Worm (Caenorhabditis elegans) whole organism, late embryonic: ENCODE data around the gene pcn-1.

Source experiments
- F13H6.1 ChIP-seq: sonication (generic microtip); optimal IDR thresholded peaks from 2 replicates; lab custom pipeline; 2016; ENCODE audit warnings: missing genetic modification characterization, missing compliant biosample characterization
- T23F11.4 ChIP-seq: fragments of 200-800 bp; sonication (Bioruptor generic); optimal IDR thresholded peaks from 2 replicates; lab custom pipeline; 2018; ENCODE audit warnings: mild to moderate bottlenecking, missing genetic modification characterization, missing compliant biosample characterization
- ceh-24 ChIP-seq: sonication (generic microtip); optimal IDR thresholded peaks from 2 replicates; lab custom pipeline; 2016; ENCODE audit warnings: mild to moderate bottlenecking, missing genetic modification characterization, missing compliant biosample characterization
- ceh-9 ChIP-seq: sonication (generic microtip); optimal IDR thresholded peaks from 2 replicates; lab custom pipeline; 2016; ENCODE audit warnings: mild to moderate bottlenecking, missing genetic modification characterization, inconsistent platforms, missing compliant biosample characterization
- hlh-6 ChIP-seq: sonication (generic microtip); optimal IDR thresholded peaks from 2 replicates; lab custom pipeline; 2016; ENCODE audit warnings: missing genotype, missing genetic modification characterization, missing compliant biosample characterization
- mec-3 ChIP-seq: sonication (generic microtip); optimal IDR thresholded peaks from 2 replicates; lab custom pipeline; 2016; ENCODE audit warnings: borderline replicate concordance, missing genetic modification characterization, missing compliant biosample characterization
- nhr-11 ChIP-seq: fragments of 150-350 bp; optimal IDR thresholded peaks from 2 replicates; lab custom pipeline; 2014; ENCODE audit warnings: missing biosample characterization, missing genetic modification characterization
- pha-2 ChIP-seq: sonication (generic microtip); optimal IDR thresholded peaks from 2 replicates; lab custom pipeline; 2017; ENCODE audit warnings: mild to moderate bottlenecking, missing genetic modification characterization, missing compliant biosample characterization
- ztf-16 ChIP-seq: sonication (generic microtip); optimal IDR thresholded peaks from 2 replicates; lab custom pipeline; 2017; ENCODE audit warnings: missing genetic modification characterization, missing compliant biosample characterization

DNA sequence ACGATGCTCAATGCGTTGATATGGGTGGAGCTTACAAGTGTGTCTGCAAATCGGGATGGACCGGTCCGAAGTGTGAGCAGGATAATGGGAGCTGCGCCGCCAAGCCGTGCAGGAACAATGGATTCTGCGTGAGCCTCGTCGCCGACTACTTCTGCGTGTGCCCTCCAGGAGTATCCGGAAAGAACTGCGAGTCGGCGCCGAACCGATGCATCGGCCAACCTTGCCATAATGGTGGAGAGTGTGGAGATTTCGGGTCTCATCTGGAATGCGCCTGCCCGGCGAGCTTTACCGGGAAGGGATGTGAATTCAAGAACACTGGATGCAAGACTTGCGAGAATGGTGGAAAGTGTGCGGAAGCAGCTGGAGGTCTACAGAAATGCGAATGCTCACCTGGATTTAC, 39.3 kb downstream of the pcn-1 start:
- TF ChIP-seq ztf-16 (tag; lab: Kevin White, UChicago) (no peak), T23F11.4 (GFP tag; lab: Kevin White, UChicago) (no peak), pha-2 (tag; lab: Kevin White, UChicago) (no peak), mec-3 (tag; lab: Kevin White, UChicago) (no peak), ceh-9 (no peak), hlh-6 (no peak), nhr-11 (no peak), ceh-24 (tag; lab: Kevin White, UChicago) (no peak), F13H6.1 (tag; lab: Kevin White, UChicago) (no peak)
